Worm (Caenorhabditis elegans) whole organism, L4 larva: ENCODE results near the gene F07C6.4.
A peak's percentile ranks its signal among the peaks of the same experiment; 100 is the strongest.
"Not testable (repeated sequence)": the region's sequence is repeated elsewhere in the genome, so short reads cannot be mapped to it uniquely, and the experiment has no call there.

ENCODE experiments used
- F10B5.3 ChIP-seq: sonication (generic microtip); optimal IDR thresholded peaks from 2 replicates; lab custom pipeline; 2016; ENCODE audit warnings: mild to moderate bottlenecking, missing genetic modification characterization, missing compliant biosample characterization
- Y5F2A.4 ChIP-seq: fragments of 200-800 bp; sonication (Bioruptor generic); optimal IDR thresholded peaks from 2 replicates; lab custom pipeline; 2018; ENCODE audit warnings: mild to moderate bottlenecking, missing genetic modification characterization, missing compliant biosample characterization
- aha-1 ChIP-seq: fragments of 150-350 bp; peaks from one replicate; lab custom pipeline; 2014; ENCODE audit warnings: missing biosample characterization, missing genetic modification characterization
- attf-4 ChIP-seq: sonication (generic microtip); optimal IDR thresholded peaks from 3 replicates; lab custom pipeline; 2017; ENCODE audit warnings: missing biosample characterization, missing genetic modification characterization
- ceh-20 ChIP-seq: fragments of 200-800 bp; sonication (Bioruptor generic); IDR thresholded peaks from 2 replicates; pipeline ENCODE4 v1.3.6; 2022; ENCODE audit warnings: missing genetic modification reagents, missing genetic modification characterization, missing compliant biosample characterization
- daf-16 ChIP-seq, 3 experiments: sonication (generic microtip); optimal IDR thresholded peaks; 2 replicates each; lab custom pipeline; 2016 to 2017; ENCODE audit warnings: missing genetic modification characterization in 3 of 3, missing genetic modification reagents in 3 of 3, mild to moderate bottlenecking in 2 of 3, missing compliant biosample characterization in 2 of 3, missing biosample characterization in 1 of 3, moderate library complexity in 1 of 3
- dmd-6 ChIP-seq: fragments of 200-800 bp; sonication (Bioruptor generic); IDR thresholded peaks from 2 replicates; pipeline ENCODE4 v1.3.6; 2022; ENCODE audit warnings: missing genetic modification reagents, missing genetic modification characterization, missing compliant biosample characterization
- dve-1 ChIP-seq: sonication (generic microtip); optimal IDR thresholded peaks from 2 replicates; lab custom pipeline; 2017; ENCODE audit warnings: antibody characterized with exemption, mild to moderate bottlenecking, missing genetic modification characterization, missing compliant biosample characterization; ENCODE audit not compliant: insufficient read depth
- egl-43 ChIP-seq: fragments of 200-800 bp; sonication (Bioruptor generic); IDR thresholded peaks from 2 replicates; pipeline ENCODE4 v1.3.6; 2022; ENCODE audit warnings: missing genetic modification reagents, missing genetic modification characterization, missing compliant biosample characterization
- fos-1 ChIP-seq: fragments of 150-350 bp; optimal IDR thresholded peaks from 2 replicates; lab custom pipeline; 2014; ENCODE audit warnings: missing biosample characterization, missing genetic modification characterization
- hlh-11 ChIP-seq: fragments of 200-800 bp; sonication (Bioruptor generic); optimal IDR thresholded peaks from 2 replicates; lab custom pipeline; 2018; ENCODE audit warnings: mild to moderate bottlenecking, missing genetic modification characterization, missing compliant biosample characterization
- hlh-30 ChIP-seq: sonication (generic microtip); optimal IDR thresholded peaks from 2 replicates; lab custom pipeline; 2017; ENCODE audit warnings: antibody characterized with exemption, mild to moderate bottlenecking, missing genetic modification characterization, missing compliant biosample characterization; ENCODE audit not compliant: insufficient read depth
- lin-13 ChIP-seq: fragments of 150-350 bp; optimal IDR thresholded peaks from 2 replicates; lab custom pipeline; 2014; ENCODE audit warnings: missing biosample characterization, missing genetic modification reagents, missing genetic modification characterization
- nhr-28 ChIP-seq: fragments of 150-350 bp; optimal IDR thresholded peaks from 2 replicates; lab custom pipeline; 2014; ENCODE audit warnings: missing biosample characterization, missing genetic modification characterization
- nhr-48 ChIP-seq: sonication (generic microtip); optimal IDR thresholded peaks from 2 replicates; lab custom pipeline; 2016; ENCODE audit warnings: mild to moderate bottlenecking, missing genetic modification characterization, missing compliant biosample characterization
- nhr-77 ChIP-seq: fragments of 150-350 bp; optimal IDR thresholded peaks from 2 replicates; lab custom pipeline; 2014; ENCODE audit warnings: missing biosample characterization, missing genetic modification characterization
- pha-4 ChIP-seq, 2 experiments: fragments of 150-350 bp in 1 of 2; fragments of 200-800 bp in 1 of 2; sonication (Bioruptor generic) in 1 of 2; IDR thresholded peaks in 1 of 2; optimal IDR thresholded peaks in 1 of 2; 2 replicates each; pipeline versions ENCODE4 v1.3.6 to Lab custom; 2014 to 2022; ENCODE audit warnings: missing genetic modification characterization in 2 of 2, missing genetic modification reagents in 2 of 2, missing biosample characterization in 1 of 2, missing compliant biosample characterization in 1 of 2
- pqm-1 ChIP-seq: sonication (generic microtip); optimal IDR thresholded peaks from 2 replicates; lab custom pipeline; 2017; ENCODE audit warnings: missing biosample characterization, missing genetic modification characterization
- rbr-2 ChIP-seq: sonication (generic microtip); optimal IDR thresholded peaks from 2 replicates; lab custom pipeline; 2016; ENCODE audit warnings: missing genotype, missing genetic modification characterization, missing compliant biosample characterization
- snpc-4 ChIP-seq: fragments of 150-350 bp; optimal IDR thresholded peaks from 2 replicates; lab custom pipeline; 2014; ENCODE audit warnings: missing biosample characterization, missing genetic modification characterization
- unc-130 ChIP-seq: sonication (generic microtip); optimal IDR thresholded peaks from 2 replicates; lab custom pipeline; 2016; ENCODE audit warnings: missing genetic modification reagents, missing genetic modification characterization, missing compliant biosample characterization
- unc-39 ChIP-seq: sonication (generic microtip); optimal IDR thresholded peaks from 2 replicates; lab custom pipeline; 2017; ENCODE audit warnings: missing biosample characterization, missing genetic modification characterization
- unc-62 ChIP-seq, 3 experiments: fragments of 150-350 bp in 1 of 3; sonication (generic microtip); optimal IDR thresholded peaks in 2 of 3; peaks in 1 of 3; 1 replicate in 1 of 3; 2 replicates in 2 of 3; lab custom pipeline; 2014 to 2017; ENCODE audit warnings: missing biosample characterization in 3 of 3, missing genetic modification characterization in 3 of 3, missing genetic modification reagents in 3 of 3, missing genotype in 1 of 3
- zag-1 ChIP-seq: fragments of 150-350 bp; optimal IDR thresholded peaks from 2 replicates; lab custom pipeline; 2014; ENCODE audit warnings: missing biosample characterization, missing genetic modification characterization
- zip-2 ChIP-seq: fragments of 150-350 bp; optimal IDR thresholded peaks from 2 replicates; lab custom pipeline; 2014; ENCODE audit warnings: missing biosample characterization, missing genetic modification characterization

F07C6.4 gene

DNA sequence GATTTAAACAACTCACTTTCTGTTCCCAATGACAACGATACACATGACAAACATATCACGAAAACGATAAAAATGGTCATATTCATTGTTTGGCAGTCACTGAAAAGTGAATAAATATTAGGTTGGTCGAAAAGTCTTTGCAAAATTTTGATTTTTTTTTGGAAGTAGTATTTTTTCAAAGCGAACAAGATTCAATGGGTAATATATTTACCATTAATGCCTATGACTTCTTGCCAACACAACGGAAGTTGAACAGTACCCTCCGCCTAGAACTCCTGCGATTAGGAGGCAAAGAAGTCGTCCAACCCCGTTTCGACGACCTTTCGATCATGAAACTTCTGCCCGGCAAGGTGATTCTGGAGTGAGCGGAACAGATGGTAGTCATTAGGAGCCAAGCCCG, 69.5 kb downstream of the F07C6.4 start, which contains the start of gene ZK896.1:
ZK896.1 (minus strand) TSS at position 101 of the 400 bp plus-strand sequence.
- not testable (repeated sequence) for TF ChIP-seq F10B5.3, hlh-30, snpc-4 (tag; lab: Kevin White, UChicago)

DNA sequence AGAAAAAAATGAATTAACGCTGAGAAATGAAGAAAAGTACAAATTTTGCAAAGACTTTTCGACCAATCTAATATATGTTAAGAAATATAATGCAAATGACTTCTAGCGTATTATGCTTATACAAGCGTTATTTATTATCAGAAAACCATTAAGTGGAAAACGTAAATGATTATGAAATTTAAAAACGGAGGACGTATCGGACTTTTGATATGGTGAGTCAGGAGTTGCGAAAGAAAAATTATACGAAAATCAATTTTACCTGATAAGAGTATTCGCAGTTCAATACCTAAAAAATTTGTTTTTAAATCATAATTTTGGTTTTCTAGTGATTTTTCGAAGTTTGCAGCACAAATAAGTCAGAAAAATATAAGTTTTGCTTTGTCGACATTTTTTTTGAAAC, 70.8 kb downstream of the F07C6.4 start:
- peak; percentile 12 for TF ChIP-seq aha-1 (tag; lab: Kevin White, UChicago)
- TF ChIP-seq pqm-1, result peak; percentile 64
- TF ChIP-seq zag-1 (tag; lab: Kevin White, UChicago), result no peak
- TF ChIP-seq ceh-20, result no peak
- peak; percentile 24 for TF ChIP-seq nhr-28 (tag; lab: Kevin White, UChicago)
- no peak for TF ChIP-seq unc-130 (GFP tag; lab: Kevin White, UChicago)
- peak; percentile 32; the same call in 1 of the 2 replicates for TF ChIP-seq dmd-6
- no peak for TF ChIP-seq daf-16 (GFP tag; optimal IDR thresholded peaks at IDR 0.05; lab: Kevin White, UChicago)
- peak; percentile 46 for TF ChIP-seq daf-16 (tag; optimal IDR thresholded peaks at IDR 0.05; lab: Kevin White, UChicago)

DNA sequence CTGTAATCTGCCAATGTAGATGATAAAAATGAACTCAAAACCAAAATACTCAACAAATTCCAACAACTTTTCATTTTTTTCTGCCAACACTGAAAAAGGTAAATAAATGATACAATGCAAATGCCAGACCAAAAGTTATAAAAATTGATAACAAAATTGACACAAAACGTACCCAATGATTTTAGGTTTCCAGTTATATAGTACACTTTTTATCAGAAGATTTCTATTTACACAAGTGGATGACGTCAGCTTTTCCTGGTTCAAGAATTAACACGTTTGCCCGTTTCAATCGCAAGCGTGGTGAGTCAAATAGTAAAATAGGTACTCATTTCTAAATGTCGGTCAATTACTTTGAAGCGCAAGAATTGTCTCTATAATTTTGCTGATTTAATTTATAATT, 73.8 kb downstream of the F07C6.4 start, which contains the start of gene ZK896.5:
ZK896.5 (minus strand) TSS at position 89 of the 400 bp plus-strand sequence.
- TF ChIP-seq fos-1 (tag; lab: Kevin White, UChicago) (no peak), attf-4 (tag; lab: Kevin White, UChicago) (no peak), pha-4 (GFP tag; IDR thresholded peaks at IDR 0.05; lab: Robert Waterston, UW) (no peak), pha-4 (tag; optimal IDR thresholded peaks at IDR 0.05; lab: Kevin White, UChicago) (peak; percentile 6), nhr-28 (tag; lab: Kevin White, UChicago) (peak; percentile 13), rbr-2 (tag; lab: Kevin White, UChicago) (no peak), pqm-1 (peak; percentile 45), nhr-77 (tag; lab: Kevin White, UChicago) (no peak), daf-16 (GFP tag; optimal IDR thresholded peaks at IDR 0.05; lab: Kevin White, UChicago) (no peak), daf-16 (tag; optimal IDR thresholded peaks at IDR 0.05; lab: Kevin White, UChicago) (peak; percentile 65), lin-13 (GFP tag; lab: Kevin White, UChicago) (no peak), Y5F2A.4 (GFP tag; lab: Kevin White, UChicago) (no peak), nhr-48 (peak; percentile 74), zip-2 (no peak), dmd-6 (peak; percentile 90), unc-62 (GFP tag; optimal IDR thresholded peaks at IDR 0.05 in 1 of 2; lab: Kevin White, UChicago) (peak in 1 of 2 experiments; percentile 9), unc-62 (tag; optimal IDR thresholded peaks at IDR 0.05; lab: Kevin White, UChicago) (no peak), hlh-11 (peak; percentile 23), egl-43 (GFP tag; lab: Robert Waterston, UW) (no peak), dve-1 (tag; lab: Kevin White, UChicago) (peak; percentile 53), aha-1 (tag; lab: Kevin White, UChicago) (peak; percentile 44), unc-39 (tag; lab: Kevin White, UChicago) (no peak)
